Worm (Caenorhabditis elegans): ENCODE results near the gene itsn-1.
"Not testable (repeated sequence)": the region's sequence is repeated elsewhere in the genome, so short reads cannot be mapped to it uniquely, and the experiment has no call there.

Gene itsn-1

DNA sequence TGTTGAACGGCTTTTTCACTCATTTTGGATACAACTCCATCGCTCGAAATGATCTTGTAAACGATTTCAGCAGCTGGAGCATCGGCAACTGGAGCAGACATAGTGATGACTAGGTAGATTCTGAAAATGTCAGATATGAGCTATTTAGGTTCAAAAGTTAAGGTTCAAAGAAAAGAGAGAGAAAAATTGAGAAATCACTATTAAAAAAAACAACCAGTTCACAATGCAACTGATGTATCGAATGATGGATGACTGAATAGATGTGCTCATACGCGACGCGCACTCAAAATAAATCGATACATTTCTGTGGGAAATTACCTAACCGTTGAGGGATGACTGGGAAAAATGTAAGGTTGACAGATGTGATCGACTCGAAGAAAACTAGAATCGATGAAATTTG is 43.0 kb downstream of the itsn-1 start, which contains the start of gene skr-13:
Gene skr-13, minus strand, starts transcription at position 101 of the 400 bp plus-strand sequence.
- TF ChIP-seq nhr-76 (tag; optimal IDR thresholded peaks at IDR 0.05): no peak
- TF ChIP-seq sem-2 (GFP tag; optimal IDR thresholded peaks at IDR 0.05): no peak
- no peak for TF ChIP-seq nhr-28 (tag; optimal IDR thresholded peaks at IDR 0.05)
- TF ChIP-seq nhr-12 (tag; optimal IDR thresholded peaks at IDR 0.05): no peak
- peak; percentile 10 for TF ChIP-seq ceh-39 (tag; optimal IDR thresholded peaks at IDR 0.05)
- no peak for TF ChIP-seq unc-39 (tag; optimal IDR thresholded peaks at IDR 0.05)
- no peak for TF ChIP-seq ztf-11 (tag; optimal IDR thresholded peaks at IDR 0.05)
- TF ChIP-seq mep-1 (tag; optimal IDR thresholded peaks at IDR 0.05): no peak

DNA sequence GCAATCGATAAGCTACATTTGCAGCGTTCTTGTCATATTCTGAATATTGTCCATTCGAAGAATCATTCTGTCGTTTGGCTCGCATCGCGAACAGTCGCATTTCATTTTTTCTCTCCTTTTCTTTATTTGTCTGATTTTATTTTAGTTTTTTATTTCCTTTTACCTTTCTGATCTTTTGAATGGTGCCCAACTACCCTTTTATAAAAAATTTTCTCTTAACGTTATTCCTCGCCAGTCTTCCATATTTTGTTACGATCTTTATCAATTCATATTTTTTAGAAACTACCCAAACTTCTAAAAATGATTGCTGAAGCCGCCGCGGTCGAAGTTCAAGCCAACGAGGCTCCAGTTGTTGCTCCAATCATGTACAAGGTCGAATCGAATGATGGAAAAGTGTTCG is 43.8 kb downstream of the itsn-1 start, which contains the start of gene skr-9:
Gene skr-9, plus strand, starts transcription at position 301 of the 400 bp plus-strand sequence.
- not testable (repeated sequence) for TF ChIP-seq elt-3, blmp-1, cnd-1 (tag; optimal IDR thresholded peaks at IDR 0.05)

DNA sequence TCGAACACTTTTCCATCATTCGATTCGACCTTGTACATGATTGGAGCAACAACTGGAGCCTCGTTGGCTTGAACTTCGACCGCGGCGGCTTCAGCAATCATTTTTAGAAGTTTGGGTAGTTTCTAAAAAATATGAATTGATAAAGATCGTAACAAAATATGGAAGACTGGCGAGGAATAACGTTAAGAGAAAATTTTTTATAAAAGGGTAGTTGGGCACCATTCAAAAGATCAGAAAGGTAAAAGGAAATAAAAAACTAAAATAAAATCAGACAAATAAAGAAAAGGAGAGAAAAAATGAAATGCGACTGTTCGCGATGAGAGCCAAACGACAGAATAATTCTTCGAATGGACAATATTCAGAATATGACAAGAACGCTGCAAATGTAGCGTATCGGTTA is 46.3 kb downstream of the itsn-1 start, which contains the start of gene skr-8:
Gene skr-8, minus strand, starts transcription at position 101 of the 400 bp plus-strand sequence.
- not testable (repeated sequence) for TF ChIP-seq elt-3 (tag; optimal IDR thresholded peaks at IDR 0.05); sem-2 (GFP tag; optimal IDR thresholded peaks at IDR 0.05); ceh-39 (tag; optimal IDR thresholded peaks at IDR 0.05)

DNA sequence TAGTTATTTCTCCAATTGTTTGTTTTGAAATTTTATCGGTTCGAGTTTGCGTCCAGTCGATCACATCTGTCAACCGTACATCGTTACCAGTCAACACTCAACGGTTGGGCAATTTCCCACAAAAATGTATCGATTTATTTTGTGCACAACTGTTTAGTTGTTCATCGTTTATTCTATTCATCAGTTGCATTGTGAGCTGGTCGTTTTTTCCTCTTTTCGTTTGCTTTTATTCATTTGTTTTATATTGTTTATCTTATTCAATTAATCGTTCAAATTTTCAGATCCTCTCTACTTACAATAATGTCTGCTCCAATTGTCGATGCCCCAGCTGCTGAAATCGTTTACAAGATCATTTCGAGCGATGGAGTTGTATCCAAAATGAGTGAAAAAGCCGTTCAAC is 47.5 kb downstream of the itsn-1 start, which contains the start of gene skr-12:
Gene skr-12, plus strand, starts transcription at position 301 of the 400 bp plus-strand sequence.
- no peak for TF ChIP-seq sem-2 (GFP tag; optimal IDR thresholded peaks at IDR 0.05)
- TF ChIP-seq sptf-1 (tag; optimal IDR thresholded peaks at IDR 0.05): no peak
- TF ChIP-seq ham-2 (GFP tag; optimal IDR thresholded peaks at IDR 0.05): no peak
- no peak for TF ChIP-seq blmp-1 (tag; optimal IDR thresholded peaks at IDR 0.05)
- TF ChIP-seq unc-120 (tag; optimal IDR thresholded peaks at IDR 0.05; ENCODE audit: poor library complexity, severe bottlenecking): no peak
- TF ChIP-seq bed-3 (GFP tag; optimal IDR thresholded peaks at IDR 0.05): no peak
- TF ChIP-seq nhr-76 (tag; optimal IDR thresholded peaks at IDR 0.05): no peak
- TF ChIP-seq nhr-12 (tag; optimal IDR thresholded peaks at IDR 0.05): no peak
- no peak for TF ChIP-seq ztf-11 (tag; optimal IDR thresholded peaks at IDR 0.05)
- no peak for TF ChIP-seq tbx-8 (GFP tag; optimal IDR thresholded peaks at IDR 0.05)
- TF ChIP-seq unc-39 (tag; optimal IDR thresholded peaks at IDR 0.05): no peak
- no peak for TF ChIP-seq mep-1 (tag; optimal IDR thresholded peaks at IDR 0.05)
- TF ChIP-seq ceh-43 (GFP tag; optimal IDR thresholded peaks at IDR 0.05): no peak
- TF ChIP-seq zip-8 (tag; optimal IDR thresholded peaks at IDR 0.05): no peak
- TF ChIP-seq flh-1 (GFP tag; optimal IDR thresholded peaks at IDR 0.05): no peak
- TF ChIP-seq nhr-237 (tag; optimal IDR thresholded peaks at IDR 0.05): no peak

DNA sequence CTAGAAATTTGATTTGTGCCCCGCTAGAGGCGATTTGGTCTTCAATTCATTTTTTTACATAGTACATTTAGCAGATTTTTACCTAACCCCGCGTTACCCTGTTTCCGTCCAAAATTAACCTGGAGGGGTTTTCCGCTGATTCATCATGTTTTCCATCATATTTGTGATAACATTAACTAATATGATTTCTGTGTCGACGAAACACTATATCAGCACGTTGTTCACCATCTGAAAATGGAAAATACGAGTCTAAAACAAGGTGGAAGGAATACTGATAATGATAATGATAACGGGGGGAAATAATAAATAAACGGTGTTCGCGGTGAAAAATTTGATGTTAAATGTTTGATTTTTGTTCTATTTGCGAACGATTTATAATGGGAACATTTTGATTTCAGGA is 52.2 kb downstream of the itsn-1 start:
- TF ChIP-seq ces-1 (GFP tag; optimal IDR thresholded peaks at IDR 0.05) (no peak), blmp-1 (tag; optimal IDR thresholded peaks at IDR 0.05) (no peak), lin-13 (tag; optimal IDR thresholded peaks at IDR 0.05) (no peak), M03D4.4 (tag; optimal IDR thresholded peaks at IDR 0.05) (no peak), nhr-76 (tag; optimal IDR thresholded peaks at IDR 0.05) (no peak), hlh-1 (tag; optimal IDR thresholded peaks at IDR 0.05) (no peak), ceh-43 (GFP tag; optimal IDR thresholded peaks at IDR 0.05) (no peak), pha-4 (tag; optimal IDR thresholded peaks at IDR 0.05) (no peak), bed-3 (GFP tag; optimal IDR thresholded peaks at IDR 0.05) (no peak), sem-2 (GFP tag; optimal IDR thresholded peaks at IDR 0.05) (no peak), elt-3 (tag; optimal IDR thresholded peaks at IDR 0.05) (no peak), lin-32 (GFP tag; optimal IDR thresholded peaks at IDR 0.05) (no peak), cnd-1 (tag; optimal IDR thresholded peaks at IDR 0.05) (no peak), ceh-39 (tag; optimal IDR thresholded peaks at IDR 0.05) (no peak), nhr-28 (tag; optimal IDR thresholded peaks at IDR 0.05) (no peak), mep-1 (tag; optimal IDR thresholded peaks at IDR 0.05) (no peak), mab-5 (tag; optimal IDR thresholded peaks at IDR 0.05) (no peak), elt-1 (tag; optimal IDR thresholded peaks at IDR 0.05; ENCODE audit: borderline replicate concordance, insufficient read depth) (no peak), ham-2 (GFP tag; optimal IDR thresholded peaks at IDR 0.05) (no peak), mls-2 (tag; optimal IDR thresholded peaks at IDR 0.05) (no peak)

DNA sequence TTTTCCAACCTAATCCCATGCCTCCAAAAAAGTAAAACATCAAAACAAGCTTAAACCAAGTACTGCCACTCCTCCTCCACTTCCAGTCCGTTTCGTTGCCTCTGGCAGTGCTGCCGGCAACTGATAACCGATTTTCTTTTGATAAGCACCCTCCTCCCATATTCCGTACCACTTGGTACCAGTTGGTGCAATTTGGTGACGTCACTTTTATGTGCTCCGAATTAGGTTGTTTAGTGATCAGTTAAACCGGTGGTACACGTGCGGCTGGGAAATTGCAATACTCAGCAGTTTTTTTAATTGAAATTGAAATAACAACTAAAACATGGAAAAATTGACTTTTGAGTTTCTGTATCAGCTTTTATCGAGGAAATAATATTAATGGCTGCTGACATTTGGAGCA is 54.6 kb downstream of the itsn-1 start:
- TF ChIP-seq nhr-237 (tag; optimal IDR thresholded peaks at IDR 0.05) (no peak), elt-1 (tag; optimal IDR thresholded peaks at IDR 0.05; ENCODE audit: borderline replicate concordance, insufficient read depth) (no peak), nhr-12 (tag; optimal IDR thresholded peaks at IDR 0.05) (no peak), elt-3 (tag; optimal IDR thresholded peaks at IDR 0.05) (no peak), tbx-8 (GFP tag; optimal IDR thresholded peaks at IDR 0.05) (no peak), zip-8 (tag; optimal IDR thresholded peaks at IDR 0.05) (no peak), nhr-76 (tag; optimal IDR thresholded peaks at IDR 0.05) (no peak), sem-2 (GFP tag; optimal IDR thresholded peaks at IDR 0.05) (no peak), M03D4.4 (tag; optimal IDR thresholded peaks at IDR 0.05) (no peak), ceh-43 (GFP tag; optimal IDR thresholded peaks at IDR 0.05) (no peak), lsy-2 (tag; optimal IDR thresholded peaks at IDR 0.05) (no peak), lin-13 (tag; optimal IDR thresholded peaks at IDR 0.05) (no peak), mls-2 (tag; optimal IDR thresholded peaks at IDR 0.05) (no peak), mep-1 (tag; optimal IDR thresholded peaks at IDR 0.05) (no peak), unc-120 (tag; optimal IDR thresholded peaks at IDR 0.05; ENCODE audit: poor library complexity, severe bottlenecking) (no peak), hlh-1 (tag; optimal IDR thresholded peaks at IDR 0.05) (no peak)
